Worm (Caenorhabditis elegans): ENCODE results near the gene zip-8.

DNA sequence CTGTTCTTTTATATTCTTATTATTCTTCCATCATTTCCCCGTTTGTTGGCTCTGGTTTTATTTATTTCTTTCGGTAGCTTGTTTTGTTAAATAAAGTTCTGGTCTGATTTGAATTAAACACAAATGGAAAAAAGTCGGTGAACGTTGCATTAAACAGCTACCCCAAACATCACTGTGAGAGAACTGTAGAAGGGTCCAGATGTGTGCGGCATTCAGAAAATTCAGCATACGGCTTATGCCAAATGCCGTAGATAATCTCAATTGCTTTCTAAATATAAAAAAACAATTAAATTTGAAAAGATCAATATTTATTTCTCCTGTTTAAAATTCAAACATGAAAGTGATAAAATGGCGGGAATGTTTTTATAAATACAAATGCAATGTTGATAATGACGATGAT is 38.9 kb upstream of the zip-8 start:
- TF ChIP-seq elt-3 (tag; optimal IDR thresholded peaks at IDR 0.05) (no peak), nhr-76 (tag; optimal IDR thresholded peaks at IDR 0.05) (no peak), unc-62 (GFP tag; optimal IDR thresholded peaks at IDR 0.05) (no peak), lin-13 (tag; optimal IDR thresholded peaks at IDR 0.05) (no peak), snpc-4 (tag; optimal IDR thresholded peaks at IDR 0.05) (no peak), unc-39 (tag; optimal IDR thresholded peaks at IDR 0.05) (no peak), elt-1 (tag; optimal IDR thresholded peaks at IDR 0.05; ENCODE audit: borderline replicate concordance, insufficient read depth) (no peak), drap-1 (GFP tag; optimal IDR thresholded peaks at IDR 0.05) (no peak), nhr-237 (tag; optimal IDR thresholded peaks at IDR 0.05) (no peak)

Data from whole organism, mixed stage, embryonic.